Fruit fly (Drosophila melanogaster) whole organism, embryonic: ENCODE measurements around the gene CG15891.

Experiments
- Ada2b ChIP-seq: fragments of 200-800 bp; sonication (Bioruptor generic); IDR thresholded peaks from 2 replicates; pipeline ENCODE4 v1.3.6; 2022; ENCODE audit warnings: missing biosample characterization, missing genetic modification characterization
- B-H1 ChIP-seq: fragments of 200-800 bp; sonication (Bioruptor generic); IDR thresholded peaks from 3 replicates; pipeline ENCODE4 v1.3.6; 2022; ENCODE audit warnings: missing biosample characterization, missing genetic modification characterization
- BEAF-32 ChIP-seq: fragments of 200-800 bp; sonication (Bioruptor generic); optimal IDR thresholded peaks from 3 replicates; lab custom pipeline; 2017; ENCODE audit warnings: missing biosample characterization, missing genetic modification characterization, mild to moderate bottlenecking, moderate library complexity, missing genetic modification reagents
- Bteb2 ChIP-seq: fragments of 200-800 bp; sonication (Bioruptor generic); optimal IDR thresholded peaks from 2 replicates; lab custom pipeline; 2016; ENCODE audit warnings: missing biosample characterization, missing genetic modification characterization
- CG10147 ChIP-seq: fragments of 200-800 bp; sonication (Bioruptor generic); optimal IDR thresholded peaks from 2 replicates; lab custom pipeline; 2019; ENCODE audit warnings: missing biosample characterization, mild to moderate bottlenecking, missing genetic modification characterization, moderate library complexity
- CG10321 ChIP-seq: fragments of 200-800 bp; sonication (Bioruptor generic); IDR thresholded peaks from 2 replicates; pipeline ENCODE4 v1.3.6; 2022; ENCODE audit warnings: missing biosample characterization, missing genetic modification characterization
- CG10431 ChIP-seq: fragments of 200-800 bp; sonication (Bioruptor generic); optimal IDR thresholded peaks from 3 replicates; lab custom pipeline; 2018; ENCODE audit warnings: missing biosample characterization, mild to moderate bottlenecking, missing genetic modification characterization
- CG11247 ChIP-seq: fragments of 200-800 bp; sonication (Bioruptor generic); IDR thresholded peaks from 2 replicates; pipeline ENCODE4 v1.3.6; 2022; ENCODE audit warnings: missing biosample characterization, missing genetic modification characterization
- CG11504 ChIP-seq: fragments of 200-800 bp; sonication (Bioruptor generic); optimal IDR thresholded peaks from 3 replicates; lab custom pipeline; 2019; ENCODE audit warnings: missing biosample characterization, mild to moderate bottlenecking, missing genetic modification characterization, moderate library complexity
- CG12071 ChIP-seq: fragments of 200-800 bp; sonication (Bioruptor generic); optimal IDR thresholded peaks from 3 replicates; lab custom pipeline; 2018; ENCODE audit warnings: missing biosample characterization, mild to moderate bottlenecking, missing genetic modification characterization
- CG12104 ChIP-seq: fragments of 200-800 bp; sonication (Bioruptor generic); optimal IDR thresholded peaks from 3 replicates; lab custom pipeline; 2016; ENCODE audit warnings: missing biosample characterization, missing genetic modification characterization
- CG1603 ChIP-seq: fragments of 200-800 bp; sonication (Bioruptor generic); optimal IDR thresholded peaks from 2 replicates; lab custom pipeline; 2019; ENCODE audit warnings: missing biosample characterization, mild to moderate bottlenecking, missing genetic modification characterization, moderate library complexity
- CG17612 ChIP-seq: fragments of 200-800 bp; sonication (Bioruptor generic); IDR thresholded peaks from 2 replicates; pipeline ENCODE4 v1.3.6; 2022; ENCODE audit warnings: missing biosample characterization, missing genetic modification characterization
- CG17802 ChIP-seq: fragments of 200-800 bp; sonication (Bioruptor generic); optimal IDR thresholded peaks from 2 replicates; lab custom pipeline; 2018; ENCODE audit warnings: missing biosample characterization, mild to moderate bottlenecking, missing genetic modification characterization, moderate library complexity
- CG17829 ChIP-seq: fragments of 200-800 bp; optimal IDR thresholded peaks from 2 replicates; lab custom pipeline; 2019; ENCODE audit warnings: missing biosample characterization, mild to moderate bottlenecking, missing genetic modification characterization, moderate library complexity
- CG18619 ChIP-seq: fragments of 200-800 bp; sonication (Bioruptor generic); optimal IDR thresholded peaks from 3 replicates; lab custom pipeline; 2017; ENCODE audit warnings: missing biosample characterization, mild to moderate bottlenecking, missing genetic modification characterization
- CG30431 ChIP-seq: fragments of 200-800 bp; sonication (Bioruptor generic); optimal IDR thresholded peaks from 2 replicates; lab custom pipeline; 2017; ENCODE audit warnings: missing biosample characterization, missing genetic modification characterization
- CG32532 ChIP-seq: fragments of 200-800 bp; sonication (Bioruptor generic); IDR thresholded peaks from 2 replicates; pipeline ENCODE4 v1.3.6; 2022; ENCODE audit warnings: missing biosample characterization, missing genetic modification characterization
- CG34224 ChIP-seq: fragments of 200-800 bp; sonication (Bioruptor generic); IDR thresholded peaks from 3 replicates; pipeline ENCODE4 v1.3.6; 2022; ENCODE audit warnings: missing biosample characterization, missing genetic modification characterization; ENCODE audit not compliant: partially characterized antibody
- CG4328 ChIP-seq: fragments of 200-800 bp; sonication (Bioruptor generic); optimal IDR thresholded peaks from 3 replicates; lab custom pipeline; 2017; ENCODE audit warnings: missing biosample characterization, missing genetic modification reagents, missing genetic modification characterization
- CG5180 ChIP-seq: fragments of 200-800 bp; sonication (Bioruptor generic); optimal IDR thresholded peaks from 3 replicates; lab custom pipeline; 2017; ENCODE audit warnings: missing biosample characterization, missing genetic modification characterization, mild to moderate bottlenecking, moderate library complexity, missing genetic modification reagents
- CG6683 ChIP-seq: fragments of 200-800 bp; sonication (Bioruptor generic); optimal IDR thresholded peaks from 2 replicates; lab custom pipeline; 2017; ENCODE audit warnings: missing biosample characterization, mild to moderate bottlenecking, missing genetic modification characterization, missing genetic modification reagents
- CG6854 ChIP-seq: fragments of 200-800 bp; sonication (Bioruptor generic); optimal IDR thresholded peaks from 3 replicates; lab custom pipeline; 2017; ENCODE audit warnings: missing biosample characterization, mild to moderate bottlenecking, missing genetic modification characterization
- CG8089 ChIP-seq: fragments of 200-800 bp; sonication (Bioruptor generic); optimal IDR thresholded peaks from 3 replicates; lab custom pipeline; 2016; ENCODE audit warnings: missing biosample characterization, missing genetic modification characterization
- CG8944 ChIP-seq: fragments of 200-800 bp; sonication (Bioruptor generic); optimal IDR thresholded peaks from 3 replicates; lab custom pipeline; 2016; ENCODE audit warnings: missing biosample characterization, missing genetic modification characterization
- Dad ChIP-seq: fragments of 200-800 bp; sonication (Bioruptor generic); optimal IDR thresholded peaks from 3 replicates; lab custom pipeline; 2016; ENCODE audit warnings: missing biosample characterization, missing genetic modification characterization
- Doc2 ChIP-seq: fragments of 200-800 bp; sonication (Bioruptor generic); IDR thresholded peaks from 2 replicates; pipeline ENCODE4 v1.3.6; 2022; ENCODE audit warnings: missing biosample characterization, missing genetic modification characterization
- HLH4C ChIP-seq: fragments of 200-800 bp; sonication (Bioruptor generic); IDR thresholded peaks from 3 replicates; pipeline ENCODE4 v1.3.6; 2022; ENCODE audit warnings: missing biosample characterization, missing genetic modification characterization; ENCODE audit not compliant: partially characterized antibody
- HLHmδ ChIP-seq: fragments of 200-800 bp; sonication (Bioruptor generic); optimal IDR thresholded peaks from 2 replicates; lab custom pipeline; 2018; ENCODE audit warnings: missing biosample characterization, mild to moderate bottlenecking, missing genetic modification characterization, moderate library complexity
- Med ChIP-seq: fragments of 200-800 bp; sonication (Bioruptor generic); peaks from one replicate; lab custom pipeline; 2016; ENCODE audit warnings: missing biosample characterization, missing genetic modification characterization, mild to moderate bottlenecking, inconsistent platforms, moderate library complexity
- NFAT ChIP-seq: fragments of 200-800 bp; sonication (Bioruptor generic); IDR thresholded peaks from 2 replicates; pipeline ENCODE4 v1.3.6; 2022; ENCODE audit warnings: missing biosample characterization, missing genetic modification characterization
- Oli ChIP-seq: fragments of 200-800 bp; sonication (Bioruptor generic); optimal IDR thresholded peaks from 2 replicates; lab custom pipeline; 2018; ENCODE audit warnings: missing biosample characterization, mild to moderate bottlenecking, missing genetic modification characterization, moderate library complexity
- Pdp1 ChIP-seq, 2 experiments: fragments of 200-800 bp; sonication (Bioruptor generic); optimal IDR thresholded peaks; 3 replicates each; lab custom pipeline; 2016; ENCODE audit warnings: missing biosample characterization in 2 of 2, missing genetic modification characterization in 2 of 2, mild to moderate bottlenecking in 1 of 2, moderate library complexity in 1 of 2
- Sin3A ChIP-seq: fragments of >200 bp; optimal IDR thresholded peaks from 2 replicates; lab custom pipeline; 2018
- Sry-β ChIP-seq: fragments of 200-800 bp; sonication (Bioruptor generic); optimal IDR thresholded peaks from 2 replicates; lab custom pipeline; 2018; ENCODE audit warnings: missing biosample characterization, mild to moderate bottlenecking, missing genetic modification characterization, moderate library complexity
- abd-A ChIP-seq: fragments of 200-800 bp; sonication (Bioruptor generic); optimal IDR thresholded peaks from 3 replicates; lab custom pipeline; 2019; ENCODE audit warnings: missing biosample characterization, mild to moderate bottlenecking, missing genetic modification characterization, moderate library complexity
- cg ChIP-seq: fragments of 200-800 bp; sonication (Bioruptor generic); optimal IDR thresholded peaks from 3 replicates; lab custom pipeline; 2019; ENCODE audit warnings: missing biosample characterization, mild to moderate bottlenecking, missing genetic modification characterization, moderate library complexity
- dpn ChIP-seq, 2 experiments: fragments of 200-800 bp; sonication (Bioruptor generic); optimal IDR thresholded peaks; 3 replicates each; lab custom pipeline; 2016; ENCODE audit warnings: missing biosample characterization in 2 of 2, missing genetic modification characterization in 2 of 2
- eve ChIP-seq, 2 experiments: fragments of >200 bp; optimal IDR thresholded peaks; 2 replicates each; lab custom pipeline; 2017; ENCODE audit warnings: missing biosample characterization in 2 of 2, missing genetic modification characterization in 2 of 2
- gsb ChIP-seq: fragments of 200-800 bp; sonication (Bioruptor generic); IDR thresholded peaks from 2 replicates; pipeline ENCODE4 v1.3.6; 2022; ENCODE audit warnings: missing biosample characterization, missing genetic modification characterization
- jing ChIP-seq: fragments of 200-800 bp; sonication (Bioruptor generic); optimal IDR thresholded peaks from 2 replicates; lab custom pipeline; 2018; ENCODE audit warnings: missing biosample characterization, mild to moderate bottlenecking, missing genetic modification characterization
- lov ChIP-seq, 2 experiments: fragments of 200-800 bp in 1 of 2; fragments of >200 bp in 1 of 2; sonication (Bioruptor generic) in 1 of 2; IDR thresholded peaks in 1 of 2; optimal IDR thresholded peaks in 1 of 2; 2 replicates in 1 of 2; 3 replicates in 1 of 2; pipeline versions ENCODE4 v1.3.6 to Lab custom; 2017 to 2022; ENCODE audit warnings: missing biosample characterization in 1 of 2, missing genetic modification characterization in 1 of 2
- pros ChIP-seq: fragments of 200-800 bp; sonication (Bioruptor generic); optimal IDR thresholded peaks from 3 replicates; lab custom pipeline; 2019; ENCODE audit warnings: missing biosample characterization, mild to moderate bottlenecking, missing genetic modification characterization, moderate library complexity
- pum ChIP-seq: fragments of 200-800 bp; sonication (Bioruptor generic); optimal IDR thresholded peaks from 2 replicates; lab custom pipeline; 2016; ENCODE audit warnings: missing biosample characterization, missing genetic modification characterization
- shn ChIP-seq: fragments of 200-800 bp; sonication (Bioruptor generic); optimal IDR thresholded peaks from 3 replicates; lab custom pipeline; 2016; ENCODE audit warnings: missing biosample characterization, missing genetic modification characterization
- ssp ChIP-seq: fragments of 200-800 bp; sonication (Bioruptor generic); IDR thresholded peaks from 2 replicates; pipeline ENCODE4 v1.3.6; 2022; ENCODE audit warnings: missing biosample characterization, missing genetic modification characterization
- stwl ChIP-seq: fragments of 200-800 bp; sonication (Bioruptor generic); optimal IDR thresholded peaks from 3 replicates; lab custom pipeline; 2018; ENCODE audit warnings: missing biosample characterization, mild to moderate bottlenecking, missing genetic modification characterization, moderate library complexity
- wor ChIP-seq: fragments of 200-800 bp; sonication (Bioruptor generic); IDR thresholded peaks from 2 replicates; pipeline ENCODE4 v1.3.6; 2022; ENCODE audit warnings: missing biosample characterization, missing genetic modification characterization
- z ChIP-seq: fragments of 200-800 bp; sonication (Bioruptor generic); IDR thresholded peaks from 3 replicates; pipeline ENCODE4 v1.3.6; 2022; ENCODE audit warnings: missing biosample characterization, missing genetic modification characterization

The CG15891 gene

dm6 chrX:6265456-6265877 lies 29.7 kb downstream of the CG15891 start (continued):
- peak; percentile 96 for TF ChIP-seq shn (GFP tag; lab: Kevin White, UChicago)
- TF ChIP-seq CG10147 (GFP tag; lab: Kevin White, UChicago) = peak; percentile 92
- TF ChIP-seq Pdp1 (GFP tag; optimal IDR thresholded peaks at IDR 0.05; lab: Kevin White, UChicago) = peak; percentile 92 to 96
- TF ChIP-seq CG17802 (tag; lab: Kevin White, UChicago) = peak; percentile 80
- peak; percentile 96 for TF ChIP-seq CG17829 (tag; lab: Kevin White, UChicago)
- peak; percentile 97 for TF ChIP-seq CG11504
- peak; percentile 87 for TF ChIP-seq CG17612
- TF ChIP-seq B-H1 = peak; percentile 93
- TF ChIP-seq CG32532 (GFP tag; lab: Robert Waterston, UW) = peak; percentile 86
- TF ChIP-seq HLH4C (GFP tag; lab: Robert Waterston, UW) = no peak; the same call in 2 of the 3 replicates
- peak; percentile 93 for TF ChIP-seq CG12071
- TF ChIP-seq Doc2 (GFP tag; lab: Robert Waterston, UW) = peak; percentile 79
- peak; percentile 96 to 97 for TF ChIP-seq dpn (GFP tag; optimal IDR thresholded peaks at IDR 0.05; lab: Kevin White, UChicago)
- peak; percentile 92 for TF ChIP-seq CG6854 (GFP tag; lab: Kevin White, UChicago)
- TF ChIP-seq CG10321 (GFP tag; lab: Robert Waterston, UW) = peak; percentile 67
- TF ChIP-seq CG8944 = peak; percentile 95
- peak; percentile 69; the same call in 2 of the 3 replicates for TF ChIP-seq z
- TF ChIP-seq Sin3A = no peak
- TF ChIP-seq stwl = peak; percentile 39
- TF ChIP-seq Ada2b (GFP tag; lab: Robert Waterston, UW) = peak; percentile 93
- TF ChIP-seq pum (GFP tag; lab: Kevin White, UChicago) = peak; percentile 96
- TF ChIP-seq CG4328 (GFP tag; lab: Kevin White, UChicago) = peak; percentile 90
- peak; percentile 94 for TF ChIP-seq Bteb2 (GFP tag; lab: Kevin White, UChicago)
- TF ChIP-seq cg (GFP tag; lab: Kevin White, UChicago) = no peak
- peak; percentile 94 for TF ChIP-seq CG30431 (GFP tag; lab: Kevin White, UChicago)
- peak; percentile 96 for TF ChIP-seq wor (GFP tag; lab: Robert Waterston, UW)
- peak; percentile 96 for TF ChIP-seq jing (GFP tag; lab: Kevin White, UChicago)
- TF ChIP-seq BEAF-32 = peak; percentile 7
- TF ChIP-seq abd-A (tag; lab: Kevin White, UChicago) = peak; percentile 31
- peak; percentile 62 for TF ChIP-seq Sry-β (GFP tag; lab: Kevin White, UChicago)
- peak; percentile 84 for TF ChIP-seq ssp
- TF ChIP-seq NFAT (GFP tag; lab: Robert Waterston, UW) = peak; percentile 86
- no peak for TF ChIP-seq lov (optimal IDR thresholded peaks at IDR 0.05; lab: Kevin White, UChicago)
- peak; percentile 89 for TF ChIP-seq lov (GFP tag; IDR thresholded peaks at IDR 0.05; lab: Robert Waterston, UW)
- peak; percentile 89 for TF ChIP-seq CG5180 (GFP tag; lab: Kevin White, UChicago)
- no peak for TF ChIP-seq HLHmδ (GFP tag; lab: Kevin White, UChicago)
- peak; percentile 99 for TF ChIP-seq Med (GFP tag; lab: Kevin White, UChicago)
- peak; percentile 95 for TF ChIP-seq CG8089 (GFP tag; lab: Kevin White, UChicago)
- peak; percentile 96 for TF ChIP-seq CG12104 (GFP tag; lab: Kevin White, UChicago)
- TF ChIP-seq gsb (GFP tag; lab: Robert Waterston, UW) = peak; percentile 89
- peak; percentile 87 for TF ChIP-seq CG6683 (GFP tag; lab: Kevin White, UChicago)
- peak; percentile 95 for TF ChIP-seq CG18619 (GFP tag; lab: Kevin White, UChicago)
- peak; percentile 93 for TF ChIP-seq CG1603 (tag; lab: Kevin White, UChicago)
- peak; percentile 96 for TF ChIP-seq Dad
- TF ChIP-seq eve (GFP tag; optimal IDR thresholded peaks at IDR 0.05; lab: Kevin White, UChicago) = no peak
- no peak for TF ChIP-seq CG34224 (GFP tag; lab: Robert Waterston, UW)
- peak; percentile 50 for TF ChIP-seq CG10431 (GFP tag; lab: Kevin White, UChicago)
- peak; percentile 99 for TF ChIP-seq Oli (tag; lab: Kevin White, UChicago)
- no peak for TF ChIP-seq pros
- peak; percentile 82 for TF ChIP-seq CG11247
